Worm (Caenorhabditis elegans) whole organism, L4 larva: ENCODE measurements around the gene T10B5.4.

ENCODE experiments used
- ama-1 ChIP-seq: fragments of 150-350 bp; optimal IDR thresholded peaks from 2 replicates; lab custom pipeline; 2014; ENCODE audit warnings: inconsistent platforms, mixed read lengths
- nhr-77 ChIP-seq: fragments of 150-350 bp; optimal IDR thresholded peaks from 2 replicates; lab custom pipeline; 2014; ENCODE audit warnings: missing biosample characterization, missing genetic modification characterization
- pha-4 ChIP-seq, 2 experiments: fragments of 150-350 bp in 1 of 2; fragments of 200-800 bp in 1 of 2; sonication (Bioruptor generic) in 1 of 2; IDR thresholded peaks in 1 of 2; optimal IDR thresholded peaks in 1 of 2; 2 replicates each; pipeline versions ENCODE4 v1.3.6 to Lab custom; 2014 to 2022; ENCODE audit warnings: missing genetic modification characterization in 2 of 2, missing genetic modification reagents in 2 of 2, missing biosample characterization in 1 of 2, missing compliant biosample characterization in 1 of 2
- unc-39 ChIP-seq: sonication (generic microtip); optimal IDR thresholded peaks from 2 replicates; lab custom pipeline; 2017; ENCODE audit warnings: missing biosample characterization, missing genetic modification characterization
- zfp-2 ChIP-seq: sonication (generic microtip); optimal IDR thresholded peaks from 2 replicates; lab custom pipeline; 2016; ENCODE audit warnings: mild to moderate bottlenecking, missing genetic modification characterization, missing compliant biosample characterization
- ztf-11 ChIP-seq: fragments of 150-350 bp; optimal IDR thresholded peaks from 2 replicates; lab custom pipeline; 2014; ENCODE audit warnings: missing biosample characterization, missing genetic modification characterization

- no peak for TF ChIP-seq zfp-2
- no peak for TF ChIP-seq unc-39 (tag; lab: Kevin White, UChicago)
- no peak for TF ChIP-seq ztf-11 (tag; lab: Kevin White, UChicago)
- no peak for TF ChIP-seq pha-4 (GFP tag; IDR thresholded peaks at IDR 0.05; lab: Robert Waterston, UW)
- TF ChIP-seq pha-4 (tag; optimal IDR thresholded peaks at IDR 0.05; lab: Kevin White, UChicago) = no peak
- TF ChIP-seq nhr-77 (tag; lab: Kevin White, UChicago) = no peak
- TF ChIP-seq ama-1 (lab: Kevin White, UChicago) = no peak
Observed at ce11 chrV:1920105-1920504, 48.5 kb upstream of the T10B5.4 start, which contains the start of gene Y32G9A.12.
